Worm (Caenorhabditis elegans) whole organism, late embryonic: ENCODE results near the gene C39B10.3.

Experiments used
- T23F11.4 ChIP-seq: fragments of 200-800 bp; sonication (Bioruptor generic); optimal IDR thresholded peaks from 2 replicates; lab custom pipeline; 2018; ENCODE audit warnings: mild to moderate bottlenecking, missing genetic modification characterization, missing compliant biosample characterization
- ama-1 ChIP-seq: fragments of 150-350 bp; optimal IDR thresholded peaks from 2 replicates; lab custom pipeline; 2014
- ceh-24 ChIP-seq: sonication (generic microtip); optimal IDR thresholded peaks from 2 replicates; lab custom pipeline; 2016; ENCODE audit warnings: mild to moderate bottlenecking, missing genetic modification characterization, missing compliant biosample characterization
- ceh-9 ChIP-seq: sonication (generic microtip); optimal IDR thresholded peaks from 2 replicates; lab custom pipeline; 2016; ENCODE audit warnings: mild to moderate bottlenecking, missing genetic modification characterization, inconsistent platforms, missing compliant biosample characterization
- madf-2 ChIP-seq: sonication (generic microtip); optimal IDR thresholded peaks from 2 replicates; lab custom pipeline; 2017; ENCODE audit warnings: missing genetic modification characterization, missing compliant biosample characterization
- nhr-11 ChIP-seq: fragments of 150-350 bp; optimal IDR thresholded peaks from 2 replicates; lab custom pipeline; 2014; ENCODE audit warnings: missing biosample characterization, missing genetic modification characterization
- pax-1 ChIP-seq: fragments of 150-350 bp; optimal IDR thresholded peaks from 2 replicates; lab custom pipeline; 2014; ENCODE audit warnings: missing biosample characterization, missing genetic modification characterization
- pha-4 ChIP-seq: fragments of 150-350 bp; optimal IDR thresholded peaks from 2 replicates; lab custom pipeline; 2018; ENCODE audit warnings: missing biosample characterization, missing genetic modification reagents, missing genetic modification characterization
- pqm-1 ChIP-seq: sonication (generic microtip); optimal IDR thresholded peaks from 2 replicates; lab custom pipeline; 2016; ENCODE audit warnings: missing genetic modification characterization, missing compliant biosample characterization
- tbx-2 ChIP-seq: sonication (generic microtip); optimal IDR thresholded peaks from 2 replicates; lab custom pipeline; 2016; ENCODE audit warnings: missing genetic modification characterization, missing compliant biosample characterization
- unc-42 ChIP-seq: sonication (generic microtip); optimal IDR thresholded peaks from 2 replicates; lab custom pipeline; 2016; ENCODE audit warnings: missing genotype, missing genetic modification characterization, missing compliant biosample characterization
- ztf-16 ChIP-seq: sonication (generic microtip); optimal IDR thresholded peaks from 2 replicates; lab custom pipeline; 2017; ENCODE audit warnings: missing genetic modification characterization, missing compliant biosample characterization

DNA sequence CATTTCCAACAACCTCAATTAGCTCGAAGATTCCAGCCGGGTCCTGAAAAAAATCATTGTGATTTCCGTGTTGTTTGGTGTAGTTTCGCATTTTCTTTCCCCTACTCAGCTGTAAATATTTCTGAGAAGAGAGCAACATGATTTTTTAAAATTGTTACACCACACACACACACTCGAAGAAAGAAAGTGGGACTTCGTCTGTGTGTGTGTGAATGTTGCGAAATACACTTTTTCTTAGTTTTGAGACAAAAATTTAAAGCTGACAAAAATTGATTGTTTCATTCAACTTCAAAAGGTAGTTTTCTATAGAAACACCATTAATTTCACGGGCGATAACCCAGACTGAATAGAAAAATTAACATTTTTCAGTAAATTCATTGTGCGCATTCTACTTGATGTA is 15.8 kb upstream of the C39B10.3 start:
- TF ChIP-seq T23F11.4 (GFP tag; lab: Kevin White, UChicago), result no peak
- TF ChIP-seq nhr-11 (tag; lab: Kevin White, UChicago), result no peak
- TF ChIP-seq ama-1 (lab: Kevin White, UChicago), result no peak
- TF ChIP-seq pha-4, result no peak
- TF ChIP-seq pqm-1 (tag; lab: Kevin White, UChicago), result no peak
- TF ChIP-seq ceh-9 (tag; lab: Kevin White, UChicago), result no peak
- TF ChIP-seq ztf-16, result no peak
- TF ChIP-seq ceh-24 (tag; lab: Kevin White, UChicago), result no peak
- no peak for TF ChIP-seq pax-1 (tag; lab: Kevin White, UChicago)
- no peak for TF ChIP-seq madf-2 (tag; lab: Kevin White, UChicago)
- TF ChIP-seq unc-42 (tag; lab: Kevin White, UChicago), result no peak
- no peak for TF ChIP-seq tbx-2 (tag; lab: Kevin White, UChicago)
